Fruit fly (Drosophila melanogaster) whole organism, prepupa: ENCODE results near the gene Bka.

ENCODE experiments used
- Blimp-1 ChIP-seq: fragments of 200-800 bp; sonication (Bioruptor generic); optimal IDR thresholded peaks from 3 replicates; lab custom pipeline; 2017; ENCODE audit warnings: missing biosample characterization, missing genetic modification characterization, mild to moderate bottlenecking, moderate library complexity, missing genetic modification reagents
- CG10631 ChIP-seq: fragments of 200-800 bp; sonication (Bioruptor generic); optimal IDR thresholded peaks from 2 replicates; lab custom pipeline; 2016; ENCODE audit warnings: missing biosample characterization, missing genetic modification characterization
- CG10669 ChIP-seq: fragments of 200-800 bp; sonication (Bioruptor generic); optimal IDR thresholded peaks from 3 replicates; lab custom pipeline; 2018; ENCODE audit warnings: missing biosample characterization, mild to moderate bottlenecking, missing genetic modification characterization, moderate library complexity
- CG11762 ChIP-seq: fragments of 200-800 bp; sonication (Bioruptor generic); optimal IDR thresholded peaks from 3 replicates; lab custom pipeline; 2016; ENCODE audit warnings: missing biosample characterization, missing genetic modification characterization; ENCODE audit not compliant: insufficient read depth
- CG11902 ChIP-seq: fragments of 200-800 bp; sonication (Bioruptor generic); optimal IDR thresholded peaks from 3 replicates; lab custom pipeline; 2016; ENCODE audit warnings: missing biosample characterization, missing genetic modification characterization
- CG1621 ChIP-seq: fragments of 200-800 bp; sonication (Bioruptor generic); optimal IDR thresholded peaks from 3 replicates; lab custom pipeline; 2018; ENCODE audit warnings: missing biosample characterization, mild to moderate bottlenecking, missing genetic modification characterization
- CG3032 ChIP-seq: fragments of 200-800 bp; optimal IDR thresholded peaks from 2 replicates; lab custom pipeline; 2019; ENCODE audit warnings: missing biosample characterization, mild to moderate bottlenecking, missing genetic modification characterization, moderate library complexity
- CG32006 ChIP-seq: fragments of 200-800 bp; sonication (Bioruptor generic); optimal IDR thresholded peaks from 3 replicates; lab custom pipeline; 2017; ENCODE audit warnings: missing biosample characterization, mild to moderate bottlenecking, missing genetic modification characterization
- CG34406 ChIP-seq: fragments of 200-800 bp; sonication (Bioruptor generic); optimal IDR thresholded peaks from 3 replicates; lab custom pipeline; 2016; ENCODE audit warnings: missing biosample characterization, missing genetic modification characterization
- CG4318 ChIP-seq: fragments of 200-800 bp; sonication (Bioruptor generic); optimal IDR thresholded peaks from 3 replicates; lab custom pipeline; 2017; ENCODE audit warnings: missing biosample characterization, mild to moderate bottlenecking, missing genetic modification characterization
- CG6276 ChIP-seq: fragments of 200-800 bp; sonication (Bioruptor generic); optimal IDR thresholded peaks from 2 replicates; lab custom pipeline; 2017; ENCODE audit warnings: missing biosample characterization, mild to moderate bottlenecking, missing genetic modification characterization
- CG6808 ChIP-seq: fragments of 200-800 bp; sonication (Bioruptor generic); optimal IDR thresholded peaks from 3 replicates; lab custom pipeline; 2017; ENCODE audit warnings: missing biosample characterization, missing genetic modification characterization, mild to moderate bottlenecking, moderate library complexity, missing genetic modification reagents
- CG6854 ChIP-seq: fragments of 200-800 bp; sonication (Bioruptor generic); optimal IDR thresholded peaks from 2 replicates; lab custom pipeline; 2017; ENCODE audit warnings: missing biosample characterization, mild to moderate bottlenecking, missing genetic modification characterization
- CG7368 ChIP-seq: fragments of 200-800 bp; sonication (Bioruptor generic); optimal IDR thresholded peaks from 3 replicates; lab custom pipeline; 2016; ENCODE audit warnings: missing biosample characterization, missing genetic modification characterization
- CG8119 ChIP-seq: fragments of 200-800 bp; sonication (Bioruptor generic); IDR thresholded peaks from 3 replicates; pipeline ENCODE4 v1.3.6; 2022; ENCODE audit warnings: missing biosample characterization, missing genetic modification characterization
- CG8632 ChIP-seq: fragments of 200-800 bp; sonication (Bioruptor generic); optimal IDR thresholded peaks from 3 replicates; lab custom pipeline; 2016; ENCODE audit warnings: missing biosample characterization, missing genetic modification characterization
- CG9139 ChIP-seq: fragments of 200-800 bp; sonication (Bioruptor generic); optimal IDR thresholded peaks from 3 replicates; lab custom pipeline; 2017; ENCODE audit warnings: missing biosample characterization, mild to moderate bottlenecking, missing genetic modification characterization
- Eip78C ChIP-seq: fragments of 200-800 bp; sonication (Bioruptor generic); peaks from one replicate; lab custom pipeline; 2016; ENCODE audit warnings: missing biosample characterization, missing genetic modification characterization
- Hr38 ChIP-seq: sonication (Bioruptor generic); optimal IDR thresholded peaks from 2 replicates; lab custom pipeline; 2016; ENCODE audit warnings: missing biosample characterization, missing genetic modification characterization
- Hr39 ChIP-seq: fragments of 200-800 bp; sonication (Bioruptor generic); optimal IDR thresholded peaks from 2 replicates; lab custom pipeline; 2016; ENCODE audit warnings: missing biosample characterization, missing genetic modification characterization
- Lpt ChIP-seq: fragments of 200-800 bp; sonication (Bioruptor generic); optimal IDR thresholded peaks from 3 replicates; lab custom pipeline; 2016; ENCODE audit warnings: missing biosample characterization, missing genetic modification characterization
- Met ChIP-seq: fragments of 200-800 bp; sonication (Bioruptor generic); optimal IDR thresholded peaks from 3 replicates; lab custom pipeline; 2016; ENCODE audit warnings: missing biosample characterization, missing genetic modification characterization
- OdsH ChIP-seq: fragments of 200-800 bp; sonication (Bioruptor generic); optimal IDR thresholded peaks from 3 replicates; lab custom pipeline; 2016; ENCODE audit warnings: missing biosample characterization, missing genetic modification characterization
- Sox102F ChIP-seq: fragments of 200-800 bp; sonication (Bioruptor generic); optimal IDR thresholded peaks from 2 replicates; lab custom pipeline; 2016; ENCODE audit warnings: missing biosample characterization, mild to moderate bottlenecking, missing genetic modification characterization
- Sox14 ChIP-seq: fragments of 200-800 bp; sonication (Bioruptor generic); optimal IDR thresholded peaks from 3 replicates; lab custom pipeline; 2016; ENCODE audit warnings: missing biosample characterization, missing genetic modification characterization
- Sox15 ChIP-seq: fragments of 200-800 bp; sonication (Bioruptor generic); optimal IDR thresholded peaks from 3 replicates; lab custom pipeline; 2016; ENCODE audit warnings: missing biosample characterization, missing genetic modification characterization
- achi ChIP-seq: fragments of 200-800 bp; sonication (Bioruptor generic); optimal IDR thresholded peaks from 3 replicates; lab custom pipeline; 2016; ENCODE audit warnings: missing biosample characterization, missing genetic modification characterization
- acj6 ChIP-seq: fragments of 200-800 bp; sonication (Bioruptor generic); optimal IDR thresholded peaks from 3 replicates; lab custom pipeline; 2016; ENCODE audit warnings: missing biosample characterization, missing genetic modification characterization
- dsx ChIP-seq: fragments of 200-800 bp; optimal IDR thresholded peaks from 3 replicates; lab custom pipeline; 2019; ENCODE audit warnings: missing biosample characterization, mild to moderate bottlenecking, missing genetic modification characterization, moderate library complexity; ENCODE audit not compliant: poor library complexity, severe bottlenecking
- eg ChIP-seq: fragments of 200-800 bp; sonication (Bioruptor generic); IDR thresholded peaks from 3 replicates; pipeline ENCODE4 v1.3.6; 2022; ENCODE audit warnings: missing biosample characterization, missing genetic modification characterization
- fd85E ChIP-seq: fragments of 200-800 bp; sonication (Bioruptor generic); optimal IDR thresholded peaks from 3 replicates; lab custom pipeline; 2016; ENCODE audit warnings: missing biosample characterization, missing genetic modification characterization
- fkh ChIP-seq: fragments of 200-800 bp; sonication (Bioruptor generic); optimal IDR thresholded peaks from 3 replicates; lab custom pipeline; 2017; ENCODE audit warnings: missing biosample characterization, mild to moderate bottlenecking, missing genetic modification characterization, moderate library complexity
- net ChIP-seq: fragments of 200-800 bp; sonication (Bioruptor generic); optimal IDR thresholded peaks from 3 replicates; lab custom pipeline; 2016; ENCODE audit warnings: missing biosample characterization, missing genetic modification characterization
- pdm3 ChIP-seq: fragments of 200-800 bp; sonication (Bioruptor generic); optimal IDR thresholded peaks from 3 replicates; lab custom pipeline; 2016; ENCODE audit warnings: missing biosample characterization, missing genetic modification characterization
- salr ChIP-seq, 2 experiments: fragments of 200-800 bp; sonication (Bioruptor generic); optimal IDR thresholded peaks; 3 replicates each; lab custom pipeline; 2016 to 2018; ENCODE audit warnings: missing biosample characterization in 2 of 2, missing genetic modification characterization in 2 of 2, mild to moderate bottlenecking in 1 of 2
- ss ChIP-seq, 2 experiments: fragments of 200-800 bp; sonication (Bioruptor generic); optimal IDR thresholded peaks; 2 replicates in 1 of 2; 3 replicates in 1 of 2; lab custom pipeline; 2017 to 2018; ENCODE audit warnings: mild to moderate bottlenecking in 2 of 2, missing biosample characterization in 2 of 2, missing genetic modification characterization in 2 of 2, moderate library complexity in 1 of 2
- vri ChIP-seq: fragments of 200-800 bp; sonication (Bioruptor generic); optimal IDR thresholded peaks from 3 replicates; lab custom pipeline; 2016; ENCODE audit warnings: missing biosample characterization, mild to moderate bottlenecking, missing genetic modification characterization

Gene Bka

dm6 chr2L:9864337-9864736 is 30.8 kb upstream of the Bka start (continued):
- TF ChIP-seq CG10669 (GFP tag; lab: Kevin White, UChicago) (peak; percentile 48), vri (GFP tag; lab: Kevin White, UChicago) (no peak), CG11902 (no peak), Sox15 (GFP tag; lab: Kevin White, UChicago) (no peak), CG34406 (GFP tag; lab: Kevin White, UChicago) (no peak), Sox102F (GFP tag; lab: Kevin White, UChicago) (peak; percentile 4), CG6808 (GFP tag; lab: Kevin White, UChicago) (peak; percentile 26), achi (GFP tag; lab: Kevin White, UChicago) (peak; percentile 14), OdsH (GFP tag; lab: Kevin White, UChicago) (peak; percentile 7), Eip78C (GFP tag; lab: Kevin White, UChicago) (peak; percentile 77), Lpt (GFP tag; lab: Kevin White, UChicago) (no peak), acj6 (GFP tag; lab: Kevin White, UChicago) (peak; percentile 26), CG10631 (GFP tag; lab: Kevin White, UChicago) (peak; percentile 20), CG9139 (no peak), CG3032 (tag; lab: Kevin White, UChicago) (peak; percentile 37), CG4318 (GFP tag; lab: Kevin White, UChicago) (peak; percentile 10), pdm3 (GFP tag; lab: Kevin White, UChicago) (peak; percentile 35), Sox14 (peak; percentile 6), fd85E (GFP tag; lab: Kevin White, UChicago) (no peak), CG7368 (GFP tag; lab: Kevin White, UChicago) (no peak), dsx (GFP tag; lab: Kevin White, UChicago) (peak; percentile 2), fkh (GFP tag; lab: Kevin White, UChicago) (no peak), Met (GFP tag; lab: Kevin White, UChicago) (peak; percentile 31), eg (no peak), CG11762 (GFP tag; lab: Kevin White, UChicago) (no peak), ss (GFP tag; optimal IDR thresholded peaks at IDR 0.05; lab: Kevin White, UChicago) (peak in 1 of 2 experiments; percentile 47), salr (GFP tag; optimal IDR thresholded peaks at IDR 0.05; lab: Kevin White, UChicago) (no peak), CG8632 (GFP tag; lab: Kevin White, UChicago) (no peak), CG8119 (no peak)

DNA sequence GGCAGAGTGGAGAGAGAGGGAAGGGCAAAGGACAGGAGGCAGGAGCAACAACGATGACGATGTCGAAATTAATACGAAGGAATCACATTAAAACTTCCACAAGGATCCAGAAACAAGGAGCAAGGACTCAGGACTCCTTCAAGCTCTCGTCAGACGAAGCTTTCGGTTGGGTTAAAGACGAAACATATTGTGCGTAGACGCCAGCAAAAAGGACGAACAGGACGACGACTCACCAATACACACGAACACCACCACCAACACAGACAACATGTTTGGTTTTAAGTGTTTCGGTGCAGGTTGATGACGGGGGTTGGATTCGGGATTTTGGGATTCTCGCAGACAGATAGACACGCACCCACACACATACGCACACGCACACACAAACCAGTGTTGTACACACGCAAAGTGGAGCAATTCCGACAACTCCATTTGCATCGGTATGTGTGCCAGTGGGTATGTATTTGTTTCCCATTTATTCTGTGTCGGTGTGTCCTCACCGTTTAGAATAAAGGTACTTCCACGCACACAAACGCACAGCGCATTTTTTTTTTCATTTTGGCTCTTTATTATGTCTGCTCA is 12.6 kb upstream of the Bka start:
- no peak for TF ChIP-seq CG32006
- no peak for TF ChIP-seq CG10669 (GFP tag; lab: Kevin White, UChicago)
- TF ChIP-seq CG8119, result no peak
- no peak for TF ChIP-seq CG6276 (GFP tag; lab: Kevin White, UChicago)
- TF ChIP-seq Hr39 (GFP tag; lab: Kevin White, UChicago), result no peak

- TF ChIP-seq Hr38 (no peak), CG9139 (no peak), CG10631 (GFP tag; lab: Kevin White, UChicago) (no peak), vri (GFP tag; lab: Kevin White, UChicago) (no peak), Blimp-1 (GFP tag; lab: Kevin White, UChicago) (no peak), salr (GFP tag; optimal IDR thresholded peaks at IDR 0.05; lab: Kevin White, UChicago) (no peak)
These were observed 9.0 kb upstream of the Bka start, which contains the start of gene nAChRalpha6 for dm6 chr2L:9886086-9886485. Gene nAChRalpha6 (minus strand): TSS chr2L:9886250.

DNA sequence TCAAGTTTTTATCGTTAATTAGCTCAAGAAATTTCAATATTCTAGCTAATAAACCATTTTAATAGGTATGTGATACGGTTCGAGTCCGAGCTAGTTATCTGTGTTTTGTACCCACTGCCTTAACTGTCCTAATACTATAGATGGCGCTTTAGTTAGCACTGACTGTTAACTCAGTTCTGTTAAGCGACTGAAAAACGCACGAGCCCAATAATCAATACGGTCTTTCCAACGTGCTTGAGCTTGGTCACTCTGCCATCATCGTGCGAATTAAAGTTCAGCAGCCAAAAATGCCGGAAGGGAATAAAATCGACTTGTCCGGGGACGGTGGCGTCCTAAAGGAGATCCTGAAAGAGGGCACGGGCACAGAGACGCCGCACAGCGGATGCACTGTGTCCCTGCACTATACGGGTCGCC is 7.2 kb upstream of the Bka start, which contains the start of gene Fkbp59:
TSS of gene Fkbp59 (plus strand) at position 150 of the 414 bp plus-strand sequence.
- TF ChIP-seq CG8119 (no peak), net (GFP tag; lab: Kevin White, UChicago) (no peak), CG6854 (peak; percentile 13), CG1621 (tag; lab: Kevin White, UChicago) (peak; percentile 68), fkh (GFP tag; lab: Kevin White, UChicago) (peak; percentile 34)
- TF ChIP-seq, all 60 proteins: peak for 3
